Worm (Caenorhabditis elegans) whole organism, mixed stage, embryonic: Measurements from ENCODE around the gene srg-57.

Experiments used
- M03D4.4 ChIP-seq: sonication (generic microtip); optimal IDR thresholded peaks from 2 replicates; lab custom pipeline; 2017; ENCODE audit warnings: mild to moderate bottlenecking, missing genetic modification characterization, missing compliant biosample characterization
- bed-3 ChIP-seq: fragments of 200-800 bp; sonication (Bioruptor generic); optimal IDR thresholded peaks from 3 replicates; lab custom pipeline; 2018; ENCODE audit warnings: mild to moderate bottlenecking, missing genetic modification characterization, moderate library complexity, missing compliant biosample characterization
- blmp-1 ChIP-seq: fragments of 150-350 bp; optimal IDR thresholded peaks from 2 replicates; lab custom pipeline; 2014; ENCODE audit warnings: missing biosample characterization, missing genetic modification characterization
- ceh-39 ChIP-seq: fragments of 150-350 bp; optimal IDR thresholded peaks from 2 replicates; lab custom pipeline; 2014; ENCODE audit warnings: missing biosample characterization, missing genetic modification characterization
- ceh-43 ChIP-seq: fragments of 200-800 bp; sonication (Bioruptor generic); optimal IDR thresholded peaks from 2 replicates; lab custom pipeline; 2018; ENCODE audit warnings: mild to moderate bottlenecking, missing genetic modification characterization, moderate library complexity, missing compliant biosample characterization
- cnd-1 ChIP-seq: fragments of 200-800 bp; sonication (Bioruptor generic); optimal IDR thresholded peaks from 2 replicates; lab custom pipeline; 2018; ENCODE audit warnings: mild to moderate bottlenecking, missing genetic modification characterization, missing compliant biosample characterization
- drap-1 ChIP-seq: fragments of 200-800 bp; sonication (Bioruptor generic); optimal IDR thresholded peaks from 3 replicates; lab custom pipeline; 2018; ENCODE audit warnings: mild to moderate bottlenecking, missing genetic modification characterization, missing compliant biosample characterization
- elt-1 ChIP-seq: sonication (generic microtip); optimal IDR thresholded peaks from 2 replicates; lab custom pipeline; 2017; ENCODE audit warnings: missing genetic modification characterization, mild to moderate bottlenecking, missing compliant biosample characterization, antibody characterized with exemption, moderate library complexity, borderline replicate concordance; ENCODE audit not compliant: insufficient read depth
- elt-3 ChIP-seq: fragments of 150-350 bp; optimal IDR thresholded peaks from 2 replicates; lab custom pipeline; 2014; ENCODE audit warnings: missing biosample characterization, missing genetic modification characterization
- flh-1 ChIP-seq: fragments of 200-800 bp; sonication (Bioruptor generic); optimal IDR thresholded peaks from 2 replicates; lab custom pipeline; 2018; ENCODE audit warnings: mild to moderate bottlenecking, missing genetic modification characterization, moderate library complexity, missing compliant biosample characterization
- hlh-1 ChIP-seq: fragments of 150-350 bp; optimal IDR thresholded peaks from 2 replicates; lab custom pipeline; 2014; ENCODE audit warnings: missing biosample characterization, missing genetic modification reagents, missing genetic modification characterization
- mep-1 ChIP-seq: fragments of 150-350 bp; optimal IDR thresholded peaks from 2 replicates; lab custom pipeline; 2017; ENCODE audit warnings: missing biosample characterization, missing genetic modification reagents, missing genetic modification characterization, inconsistent platforms
- mls-2 ChIP-seq: sonication (generic microtip); optimal IDR thresholded peaks from 2 replicates; lab custom pipeline; 2016; ENCODE audit warnings: mild to moderate bottlenecking, missing genetic modification characterization, moderate library complexity, missing compliant biosample characterization
- nhr-12 ChIP-seq: fragments of 150-350 bp; optimal IDR thresholded peaks from 2 replicates; lab custom pipeline; 2014; ENCODE audit warnings: missing biosample characterization, missing genetic modification characterization
- nhr-2 ChIP-seq: fragments of 150-350 bp; optimal IDR thresholded peaks from 2 replicates; lab custom pipeline; 2014; ENCODE audit warnings: missing biosample characterization, missing genetic modification characterization
- nhr-237 ChIP-seq: fragments of 150-350 bp; optimal IDR thresholded peaks from 2 replicates; lab custom pipeline; 2014; ENCODE audit warnings: missing biosample characterization, missing genetic modification characterization
- nhr-76 ChIP-seq: sonication (generic microtip); optimal IDR thresholded peaks from 2 replicates; lab custom pipeline; 2017; ENCODE audit warnings: missing biosample characterization, missing genetic modification characterization
- pha-4 ChIP-seq: fragments of 150-350 bp; optimal IDR thresholded peaks from 2 replicates; lab custom pipeline; 2018; ENCODE audit warnings: missing biosample characterization, missing genetic modification reagents, missing genetic modification characterization
- sem-2 ChIP-seq: fragments of 200-800 bp; sonication (Bioruptor generic); optimal IDR thresholded peaks from 2 replicates; lab custom pipeline; 2018; ENCODE audit warnings: mild to moderate bottlenecking, missing genetic modification characterization, missing compliant biosample characterization
- sptf-1 ChIP-seq: sonication (generic microtip); optimal IDR thresholded peaks from 2 replicates; lab custom pipeline; 2017; ENCODE audit warnings: mild to moderate bottlenecking, missing genetic modification characterization, moderate library complexity, missing compliant biosample characterization
- tbx-8 ChIP-seq: fragments of 200-800 bp; sonication (Bioruptor generic); optimal IDR thresholded peaks from 2 replicates; lab custom pipeline; 2018; ENCODE audit warnings: mild to moderate bottlenecking, missing genetic modification characterization, moderate library complexity, missing compliant biosample characterization
- unc-120 ChIP-seq: sonication (generic microtip); optimal IDR thresholded peaks from 2 replicates; lab custom pipeline; 2017; ENCODE audit warnings: missing genetic modification characterization, missing compliant biosample characterization; ENCODE audit not compliant: poor library complexity, severe bottlenecking
- unc-39 ChIP-seq: fragments of 150-350 bp; optimal IDR thresholded peaks from 2 replicates; lab custom pipeline; 2014; ENCODE audit warnings: missing biosample characterization, missing genetic modification characterization
- unc-62 ChIP-seq: fragments of 150-350 bp; optimal IDR thresholded peaks from 2 replicates; lab custom pipeline; 2014; ENCODE audit warnings: missing biosample characterization, missing genetic modification reagents, missing genetic modification characterization
- zip-8 ChIP-seq: fragments of 150-350 bp; optimal IDR thresholded peaks from 2 replicates; lab custom pipeline; 2014; ENCODE audit warnings: missing biosample characterization, missing genetic modification characterization
- ztf-11 ChIP-seq: fragments of 150-350 bp; optimal IDR thresholded peaks from 2 replicates; lab custom pipeline; 2014; ENCODE audit warnings: missing biosample characterization, missing genetic modification characterization

srg-57 gene

DNA sequence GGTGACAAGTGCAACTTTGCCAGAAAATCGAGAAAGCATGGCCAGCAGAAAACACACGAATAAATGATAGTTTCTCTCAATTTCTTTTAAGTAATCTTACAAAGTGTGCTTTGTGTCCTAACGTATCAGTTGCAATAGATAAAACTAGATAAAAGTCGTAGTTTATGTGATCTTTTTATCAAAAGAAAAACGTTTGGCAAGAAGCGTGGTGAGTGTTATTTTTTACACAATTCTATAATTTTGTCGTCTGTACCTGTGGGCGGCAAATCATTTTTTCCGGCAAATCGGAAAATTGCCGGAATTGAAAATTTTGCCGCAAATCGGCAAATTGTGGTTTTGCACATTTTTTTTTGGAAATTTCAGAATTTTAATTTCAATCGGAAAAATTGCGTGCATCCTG, 33.2 kb upstream of the srg-57 start, which contains the start of gene R05D8.9:
TSS of gene R05D8.9 (minus strand) at position 101 of the 400 bp plus-strand sequence.
- TF ChIP-seq cnd-1: no peak
- no peak for TF ChIP-seq elt-1 (tag; lab: Kevin White, UChicago)
- TF ChIP-seq M03D4.4 (tag; lab: Kevin White, UChicago): no peak
- TF ChIP-seq zip-8: no peak
- TF ChIP-seq unc-62 (GFP tag; lab: Kevin White, UChicago): no peak
- no peak for TF ChIP-seq nhr-2 (tag; lab: Kevin White, UChicago)
- no peak for TF ChIP-seq mep-1 (tag; lab: Kevin White, UChicago)
- TF ChIP-seq unc-120 (tag; lab: Kevin White, UChicago): no peak
- no peak for TF ChIP-seq blmp-1 (tag; lab: Kevin White, UChicago)
- TF ChIP-seq flh-1: no peak
- no peak for TF ChIP-seq sem-2 (GFP tag; lab: Kevin White, UChicago)
- no peak for TF ChIP-seq bed-3
- no peak for TF ChIP-seq mls-2

- TF ChIP-seq sem-2 (GFP tag; lab: Kevin White, UChicago) (no peak), sptf-1 (tag; lab: Kevin White, UChicago) (no peak), ceh-39 (tag; lab: Kevin White, UChicago) (no peak), tbx-8 (no peak), bed-3 (no peak), unc-62 (GFP tag; lab: Kevin White, UChicago) (no peak), blmp-1 (tag; lab: Kevin White, UChicago) (no peak), flh-1 (no peak), pha-4 (tag; lab: Kevin White, UChicago) (no peak)
Observed at ce11 chrV:2765052-2765451, 30.8 kb upstream of the srg-57 start, which contains the start of gene dhs-14. TSS of gene dhs-14 (minus strand) at chrV:2765200.

DNA sequence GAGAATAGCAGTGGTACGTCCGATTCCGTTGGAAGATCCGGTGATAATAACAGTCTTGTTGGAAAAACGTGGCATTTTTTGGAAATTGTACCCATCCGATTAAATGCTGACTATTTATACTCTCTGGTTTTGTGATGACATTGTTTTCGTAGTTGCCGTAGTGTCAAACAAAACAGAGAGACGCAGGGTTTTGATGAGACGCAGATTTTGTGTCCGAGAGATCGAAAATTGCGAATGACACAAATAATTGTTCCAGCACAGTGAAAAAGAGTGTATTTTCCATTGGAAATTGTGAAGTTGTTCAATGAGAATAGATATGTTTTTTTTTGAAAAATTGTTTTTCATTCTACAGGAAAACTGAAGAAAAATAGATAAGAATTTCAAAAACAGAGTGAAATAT, 28.8 kb upstream of the srg-57 start, which contains the start of gene R05D8.7:
TSS of gene R05D8.7 (minus strand) at position 104 of the 400 bp plus-strand sequence.
- no peak for TF ChIP-seq sptf-1 (tag; lab: Kevin White, UChicago)
- TF ChIP-seq M03D4.4 (tag; lab: Kevin White, UChicago): no peak
- TF ChIP-seq tbx-8: no peak
- TF ChIP-seq nhr-2 (tag; lab: Kevin White, UChicago): no peak
- no peak for TF ChIP-seq unc-120 (tag; lab: Kevin White, UChicago)

- TF ChIP-seq nhr-76 (no peak), unc-62 (GFP tag; lab: Kevin White, UChicago) (no peak), bed-3 (no peak), flh-1 (no peak), ceh-39 (tag; lab: Kevin White, UChicago) (no peak), nhr-12 (tag; lab: Kevin White, UChicago) (no peak), nhr-2 (tag; lab: Kevin White, UChicago) (no peak), M03D4.4 (tag; lab: Kevin White, UChicago) (no peak), sptf-1 (tag; lab: Kevin White, UChicago) (no peak), drap-1 (GFP tag; lab: Kevin White, UChicago) (no peak)
Observed at ce11 chrV:2761470-2761869, 27.2 kb upstream of the srg-57 start.

DNA sequence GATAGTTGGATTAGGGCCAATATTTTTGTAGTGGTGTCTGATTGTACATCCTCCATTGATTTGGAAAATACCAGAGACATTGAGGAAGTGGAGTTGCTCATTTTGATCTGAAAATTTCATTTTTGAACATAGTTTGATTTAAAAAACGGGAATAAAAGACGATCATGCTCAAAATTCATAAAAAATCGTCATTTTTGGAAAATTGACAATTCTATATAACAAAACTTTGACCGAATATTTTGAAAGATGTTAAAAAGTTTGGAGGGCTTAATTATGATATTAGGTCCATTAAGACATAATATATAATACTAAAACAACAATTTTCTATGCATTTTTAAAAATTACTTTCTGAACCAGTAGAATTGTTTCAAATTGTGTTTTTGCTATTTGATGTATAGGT, 25.2 kb upstream of the srg-57 start, which contains the start of gene srg-58:
TSS of gene srg-58 (minus strand) at position 101 of the 400 bp plus-strand sequence.
- TF ChIP-seq nhr-237 (tag; lab: Kevin White, UChicago) (no peak), elt-1 (tag; lab: Kevin White, UChicago) (no peak), ceh-43 (GFP tag; lab: Kevin White, UChicago) (no peak), hlh-1 (no peak), pha-4 (tag; lab: Kevin White, UChicago) (no peak), unc-39 (tag; lab: Kevin White, UChicago) (no peak), blmp-1 (tag; lab: Kevin White, UChicago) (no peak), elt-3 (tag; lab: Kevin White, UChicago) (no peak), sptf-1 (tag; lab: Kevin White, UChicago) (no peak), ztf-11 (no peak)

- TF ChIP-seq elt-3 (tag; lab: Kevin White, UChicago) (no peak), unc-120 (tag; lab: Kevin White, UChicago) (no peak), mls-2 (no peak), blmp-1 (tag; lab: Kevin White, UChicago) (no peak), drap-1 (GFP tag; lab: Kevin White, UChicago) (no peak)
Observed at ce11 chrV:2758437-2758836, 24.2 kb upstream of the srg-57 start.
